Worm (Caenorhabditis elegans): ENCODE measurements around the gene prdx-3.
A peak's percentile ranks its signal among the peaks of the same experiment; 100 is the strongest.

Gene prdx-3

ce11 chrIII:4404339-4404836 is 2.9 kb upstream of the prdx-3 start, which contains the start of the genes R07E5.17 and snfc-5:
Gene R07E5.17, minus strand, starts transcription at chrIII:4404436.
Gene snfc-5, plus strand, starts transcription at chrIII:4404786.
- TF ChIP-seq sea-2 (GFP tag; optimal IDR thresholded peaks at IDR 0.05) (no peak), ceh-16 (tag; optimal IDR thresholded peaks at IDR 0.05) (no peak), eor-1 (tag; optimal IDR thresholded peaks at IDR 0.05) (no peak), nhr-28 (tag; optimal IDR thresholded peaks at IDR 0.05) (no peak), ceh-28 (tag; optimal IDR thresholded peaks at IDR 0.05) (no peak), snpc-4 (tag; optimal IDR thresholded peaks at IDR 0.05) (peak; percentile 2), unc-62 (GFP tag; optimal IDR thresholded peaks at IDR 0.05) (no peak), unc-39 (tag; optimal IDR thresholded peaks at IDR 0.05) (no peak), nfya-1 (tag; optimal IDR thresholded peaks at IDR 0.05; ENCODE audit: insufficient read depth) (peak; percentile 60), lin-39 (tag; optimal IDR thresholded peaks at IDR 0.05) (peak; percentile 23), ztf-4 (tag; optimal IDR thresholded peaks at IDR 0.05) (no peak), pqm-1 (tag; optimal IDR thresholded peaks at IDR 0.05) (no peak), aly-2 (tag; optimal IDR thresholded peaks at IDR 0.05) (no peak), skn-1 (tag; optimal IDR thresholded peaks at IDR 0.05) (no peak), nhr-25 (tag; optimal IDR thresholded peaks at IDR 0.05) (peak; percentile 9), nhr-23 (tag; optimal IDR thresholded peaks at IDR 0.05) (peak; percentile 31), egl-27 (tag; optimal IDR thresholded peaks at IDR 0.05) (no peak), nhr-11 (tag; optimal IDR thresholded peaks at IDR 0.05) (no peak), ztf-11 (tag; optimal IDR thresholded peaks at IDR 0.05) (no peak), hmg-11 (tag; optimal IDR thresholded peaks at IDR 0.05) (no peak), mml-1 (tag; optimal IDR thresholded peaks at IDR 0.05) (no peak), lin-15B (tag; optimal IDR thresholded peaks at IDR 0.05) (peak; percentile 77), elt-2 (tag; optimal IDR thresholded peaks at IDR 0.05) (peak; percentile 12)

ce11 chrIII:4405986-4406385 is 1.3 kb upstream of the prdx-3 start, which contains the start of gene rnp-4:
Gene rnp-4, plus strand, starts transcription at chrIII:4406286.
- TF ChIP-seq pha-4 (tag; optimal IDR thresholded peaks at IDR 0.05) = no peak
- TF ChIP-seq nhr-28 (tag; optimal IDR thresholded peaks at IDR 0.05) = no peak
- no peak for TF ChIP-seq mml-1 (tag; optimal IDR thresholded peaks at IDR 0.05)
- TF ChIP-seq ceh-9 (tag; optimal IDR thresholded peaks at IDR 0.05) = no peak
- TF ChIP-seq hmg-11 (tag; optimal IDR thresholded peaks at IDR 0.05) = no peak
- TF ChIP-seq nhr-25 (tag; optimal IDR thresholded peaks at IDR 0.05) = no peak
- no peak for TF ChIP-seq nhr-76 (tag; optimal IDR thresholded peaks at IDR 0.05)
- TF ChIP-seq nhr-77 (tag; optimal IDR thresholded peaks at IDR 0.05) = no peak
- no peak for TF ChIP-seq ceh-16 (tag; optimal IDR thresholded peaks at IDR 0.05)
- no peak for TF ChIP-seq ama-1 (optimal IDR thresholded peaks at IDR 0.05)
- TF ChIP-seq unc-62 (GFP tag; optimal IDR thresholded peaks at IDR 0.05) = no peak
- no peak for TF ChIP-seq eor-1 (tag; optimal IDR thresholded peaks at IDR 0.05)
- TF ChIP-seq snpc-4 (tag; optimal IDR thresholded peaks at IDR 0.05) = no peak
- no peak for TF ChIP-seq ZK546.5 (tag; optimal IDR thresholded peaks at IDR 0.05)
- no peak for TF ChIP-seq nfya-1 (tag; optimal IDR thresholded peaks at IDR 0.05; ENCODE audit: insufficient read depth)
- TF ChIP-seq ztf-4 (tag; optimal IDR thresholded peaks at IDR 0.05) = no peak
- no peak for TF ChIP-seq egl-5 (tag; optimal IDR thresholded peaks at IDR 0.05)
- TF ChIP-seq elt-3 (tag; optimal IDR thresholded peaks at IDR 0.05) = no peak

- TF ChIP-seq unc-62 (GFP tag; optimal IDR thresholded peaks at IDR 0.05) (no peak), mdl-1 (tag; optimal IDR thresholded peaks at IDR 0.05) (no peak), nhr-76 (tag; optimal IDR thresholded peaks at IDR 0.05) (no peak), nhr-23 (tag; optimal IDR thresholded peaks at IDR 0.05) (no peak), lsy-12 (tag; optimal IDR thresholded peaks at IDR 0.05) (no peak)
Observed at ce11 chrIII:4408251-4408650, 1.0 kb downstream of the prdx-3 start, which contains the start of gene gpch-1. Gene gpch-1, plus strand, starts transcription at chrIII:4408551.

ce11 chrIII:4412108-4413009 is 5.1 kb downstream of the prdx-3 start:
- TF ChIP-seq unc-62 (GFP tag; optimal IDR thresholded peaks at IDR 0.05) (no peak), nhr-11 (tag; optimal IDR thresholded peaks at IDR 0.05) (no peak), tbx-2 (tag; optimal IDR thresholded peaks at IDR 0.05) (no peak), mml-1 (tag; optimal IDR thresholded peaks at IDR 0.05) (no peak), ztf-4 (tag; optimal IDR thresholded peaks at IDR 0.05) (no peak), mdl-1 (tag; optimal IDR thresholded peaks at IDR 0.05) (no peak), elt-3 (tag; optimal IDR thresholded peaks at IDR 0.05) (no peak), pqm-1 (tag; optimal IDR thresholded peaks at IDR 0.05) (peak; percentile 10), elt-1 (tag; optimal IDR thresholded peaks at IDR 0.05) (no peak), eor-1 (tag; optimal IDR thresholded peaks at IDR 0.05) (no peak), lsy-12 (tag; optimal IDR thresholded peaks at IDR 0.05) (no peak), aly-2 (tag; optimal IDR thresholded peaks at IDR 0.05) (no peak), nfya-1 (tag; optimal IDR thresholded peaks at IDR 0.05; ENCODE audit: insufficient read depth) (peak; percentile 49), ama-1 (optimal IDR thresholded peaks at IDR 0.05) (no peak), fkh-2 (tag; optimal IDR thresholded peaks at IDR 0.05) (no peak), nhr-25 (tag; optimal IDR thresholded peaks at IDR 0.05) (no peak), zag-1 (tag; optimal IDR thresholded peaks at IDR 0.05) (no peak), sea-2 (GFP tag; optimal IDR thresholded peaks at IDR 0.05) (no peak), elt-2 (tag; optimal IDR thresholded peaks at IDR 0.05) (peak; percentile 36), nhr-77 (tag; optimal IDR thresholded peaks at IDR 0.05) (no peak), jun-1 (tag; optimal IDR thresholded peaks at IDR 0.05) (peak; percentile 22), snpc-4 (tag; optimal IDR thresholded peaks at IDR 0.05) (peak; percentile 72), nhr-43 (tag; optimal IDR thresholded peaks at IDR 0.05; ENCODE audit: poor library complexity, severe bottlenecking) (no peak), nhr-28 (tag; optimal IDR thresholded peaks at IDR 0.05) (no peak), hmg-11 (tag; optimal IDR thresholded peaks at IDR 0.05) (no peak), egl-27 (tag; optimal IDR thresholded peaks at IDR 0.05) (no peak), unc-39 (tag; optimal IDR thresholded peaks at IDR 0.05) (no peak), nhr-12 (tag; optimal IDR thresholded peaks at IDR 0.05) (no peak), lin-15B (tag; optimal IDR thresholded peaks at IDR 0.05) (peak; percentile 8), pha-4 (tag; optimal IDR thresholded peaks at IDR 0.05) (peak; percentile 30)

All from whole organism, L3 larva.